Worm (Caenorhabditis elegans) whole organism, midembryonic: ENCODE data around the gene tex-2.

Experiments used
- T22C8.4 ChIP-seq: fragments of 200-800 bp; sonication (Bioruptor generic); IDR thresholded peaks from 2 replicates; pipeline ENCODE4 v1.3.6; 2022; ENCODE audit warnings: missing genetic modification characterization, missing compliant biosample characterization
- cog-1 ChIP-seq: sonication (generic microtip); optimal IDR thresholded peaks from 2 replicates; lab custom pipeline; 2016; ENCODE audit warnings: missing genetic modification characterization, missing compliant biosample characterization
- flt-1 ChIP-seq: fragments of 200-800 bp; sonication (Bioruptor generic); IDR thresholded peaks from 2 replicates; pipeline ENCODE4 v1.3.6; 2022; ENCODE audit warnings: missing genetic modification characterization, missing compliant biosample characterization
- klf-2 ChIP-seq: fragments of 200-800 bp; sonication (Bioruptor generic); conservative IDR thresholded peaks from 2 replicates; pipeline ENCODE4 v1.3.6; 2022; ENCODE audit warnings: missing genetic modification reagents, missing genetic modification characterization, missing compliant biosample characterization
- med-1 ChIP-seq: sonication (generic microtip); optimal IDR thresholded peaks from 2 replicates; lab custom pipeline; 2017; ENCODE audit warnings: missing genetic modification characterization, mild to moderate bottlenecking, missing compliant biosample characterization, antibody characterized with exemption, missing genetic modification reagents; ENCODE audit not compliant: insufficient read depth
- tab-1 ChIP-seq: fragments of 200-800 bp; sonication (Bioruptor generic); IDR thresholded peaks from 2 replicates; pipeline ENCODE4 v1.3.6; 2022; ENCODE audit warnings: missing genetic modification characterization, missing compliant biosample characterization
- ztf-23 ChIP-seq: fragments of 200-800 bp; sonication (Bioruptor generic); IDR thresholded peaks from 2 replicates; pipeline ENCODE4 v1.3.6; 2022; ENCODE audit warnings: missing genetic modification reagents, missing genetic modification characterization, missing compliant biosample characterization
- ztf-29 ChIP-seq: fragments of 200-800 bp; sonication (Bioruptor generic); IDR thresholded peaks from 2 replicates; pipeline ENCODE4 v1.3.6; 2022; ENCODE audit warnings: missing genetic modification reagents, missing genetic modification characterization, missing compliant biosample characterization

DNA sequence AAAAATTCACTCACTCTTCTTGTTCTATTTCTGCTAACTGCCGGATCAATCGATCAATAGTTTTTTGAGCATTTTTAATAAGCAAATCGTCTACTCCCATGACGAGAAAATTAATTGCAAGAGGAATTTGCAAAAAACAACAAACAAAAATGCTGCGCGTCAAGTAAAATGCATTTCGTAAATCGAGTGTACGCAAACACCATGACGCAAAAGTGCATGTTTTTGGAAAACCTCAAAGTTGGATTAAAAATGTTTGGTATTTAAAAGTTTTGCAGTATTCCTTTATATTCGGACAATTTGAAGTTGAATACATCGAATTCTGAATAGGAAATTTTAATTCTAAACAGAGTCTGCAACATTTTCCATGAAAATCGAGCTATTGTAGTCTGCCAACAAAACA, 34.2 kb downstream of the tex-2 start, which contains the start of gene ZK1248.19:
- no peak for TF ChIP-seq flt-1 (GFP tag; lab: Robert Waterston, UW)
- no peak for TF ChIP-seq tab-1 (GFP tag; lab: Robert Waterston, UW)
- no peak for TF ChIP-seq ztf-29 (GFP tag; lab: Robert Waterston, UW)
- no peak for TF ChIP-seq T22C8.4 (GFP tag; lab: Robert Waterston, UW)
- TF ChIP-seq cog-1, result no peak
- TF ChIP-seq ztf-23 (GFP tag; lab: Robert Waterston, UW), result no peak
- TF ChIP-seq klf-2 (GFP tag; lab: Robert Waterston, UW), result no peak
- no peak for TF ChIP-seq med-1
